Fruit fly (Drosophila melanogaster) whole organism, embryonic: ENCODE measurements around the gene InR.
A peak's percentile ranks its signal among the peaks of the same experiment; 100 is the strongest.

Source experiments
- Awh ChIP-seq: fragments of 200-800 bp; sonication (Bioruptor generic); IDR thresholded peaks from 2 replicates; pipeline ENCODE4, ENCODE4 v1.3.6; 2022; ENCODE audit warnings: missing biosample characterization, missing genetic modification characterization
- BEAF-32 ChIP-seq: fragments of 200-800 bp; sonication (Bioruptor generic); optimal IDR thresholded peaks from 3 replicates; lab custom pipeline; 2017; ENCODE audit warnings: missing biosample characterization, missing genetic modification characterization, mild to moderate bottlenecking, moderate library complexity, missing genetic modification reagents
- CG10267 ChIP-seq: fragments of 200-800 bp; sonication (Bioruptor generic); optimal IDR thresholded peaks from 2 replicates; lab custom pipeline; 2018; ENCODE audit warnings: missing biosample characterization, mild to moderate bottlenecking, missing genetic modification characterization, moderate library complexity
- CG10274 ChIP-seq: fragments of 200-800 bp; sonication (Bioruptor generic); optimal IDR thresholded peaks from 3 replicates; lab custom pipeline; 2017; ENCODE audit warnings: missing biosample characterization, mild to moderate bottlenecking, missing genetic modification characterization
- CG11504 ChIP-seq: fragments of 200-800 bp; sonication (Bioruptor generic); optimal IDR thresholded peaks from 3 replicates; lab custom pipeline; 2019; ENCODE audit warnings: missing biosample characterization, mild to moderate bottlenecking, missing genetic modification characterization, moderate library complexity
- CG12942 ChIP-seq: fragments of 200-800 bp; sonication (Bioruptor generic); optimal IDR thresholded peaks from 3 replicates; lab custom pipeline; 2016; ENCODE audit warnings: missing biosample characterization, missing genetic modification characterization
- CG13775 ChIP-seq: fragments of 200-800 bp; sonication (Bioruptor generic); optimal IDR thresholded peaks from 3 replicates; lab custom pipeline; 2017; ENCODE audit warnings: missing biosample characterization, mild to moderate bottlenecking, missing genetic modification characterization
- CG1529 ChIP-seq: fragments of 200-800 bp; sonication (Bioruptor generic); optimal IDR thresholded peaks from 3 replicates; lab custom pipeline; 2018; ENCODE audit warnings: missing biosample characterization, missing genetic modification characterization
- CG17829 ChIP-seq: fragments of 200-800 bp; optimal IDR thresholded peaks from 2 replicates; lab custom pipeline; 2019; ENCODE audit warnings: missing biosample characterization, mild to moderate bottlenecking, missing genetic modification characterization, moderate library complexity
- CG18011 ChIP-seq: fragments of 200-800 bp; sonication (Bioruptor generic); optimal IDR thresholded peaks from 2 replicates; lab custom pipeline; 2017; ENCODE audit warnings: missing biosample characterization, missing genetic modification characterization, mild to moderate bottlenecking, moderate library complexity, missing genotype
- CG2875 ChIP-seq: fragments of 200-800 bp; sonication (Bioruptor generic); optimal IDR thresholded peaks from 2 replicates; lab custom pipeline; 2017; ENCODE audit warnings: missing biosample characterization, mild to moderate bottlenecking, missing genetic modification characterization, missing genetic modification reagents
- CG31365 ChIP-seq: fragments of 200-800 bp; sonication (Bioruptor generic); optimal IDR thresholded peaks from 2 replicates; lab custom pipeline; 2018; ENCODE audit warnings: missing biosample characterization, mild to moderate bottlenecking, missing genetic modification characterization
- CG32767 ChIP-seq: fragments of 200-800 bp; sonication (Bioruptor generic); IDR thresholded peaks from 2 replicates; pipeline ENCODE4 v1.3.6; 2022; ENCODE audit warnings: missing biosample characterization, missing genetic modification characterization
- CG4854 ChIP-seq: fragments of 200-800 bp; sonication (Bioruptor generic); optimal IDR thresholded peaks from 2 replicates; lab custom pipeline; 2016; ENCODE audit warnings: missing biosample characterization, missing genetic modification characterization, inconsistent platforms
- CG6175 ChIP-seq: fragments of 200-800 bp; sonication (Bioruptor generic); IDR thresholded peaks from 3 replicates; pipeline ENCODE4 v1.3.6; 2022; ENCODE audit warnings: missing biosample characterization, missing genetic modification characterization
- CG6654 ChIP-seq: fragments of 200-800 bp; sonication (Bioruptor generic); optimal IDR thresholded peaks from 2 replicates; lab custom pipeline; 2017; ENCODE audit warnings: missing biosample characterization, mild to moderate bottlenecking, missing genetic modification characterization
- CG6689 ChIP-seq: fragments of 200-800 bp; sonication (Bioruptor generic); IDR thresholded peaks from 2 replicates; pipeline ENCODE4 v1.3.6; 2022; ENCODE audit warnings: missing biosample characterization, missing genetic modification characterization
- CG8290 ChIP-seq, 3 experiments: fragments of 200-800 bp; sonication (Bioruptor generic); optimal IDR thresholded peaks; 2 replicates each; lab custom pipeline; 2016 to 2019; ENCODE audit warnings: missing biosample characterization in 3 of 3, missing genetic modification characterization in 3 of 3, mild to moderate bottlenecking in 2 of 3, moderate library complexity in 1 of 3
- CG9437 ChIP-seq: fragments of 200-800 bp; sonication (Bioruptor generic); optimal IDR thresholded peaks from 2 replicates; lab custom pipeline; 2018; ENCODE audit warnings: missing biosample characterization, mild to moderate bottlenecking, missing genetic modification characterization
- CG9609 ChIP-seq: fragments of 200-800 bp; sonication (Bioruptor generic); optimal IDR thresholded peaks from 3 replicates; lab custom pipeline; 2016; ENCODE audit warnings: missing biosample characterization, missing genetic modification characterization
- Dfd ChIP-seq, 2 experiments: fragments of >200 bp; optimal IDR thresholded peaks; 2 replicates each; lab custom pipeline; 2017; ENCODE audit warnings: missing biosample characterization in 2 of 2, missing genetic modification characterization in 2 of 2
- Fer1 ChIP-seq: fragments of 200-800 bp; sonication (Bioruptor generic); optimal IDR thresholded peaks from 2 replicates; lab custom pipeline; 2017; ENCODE audit warnings: missing biosample characterization, mild to moderate bottlenecking, missing genetic modification characterization
- Fer3 ChIP-seq: fragments of 200-800 bp; sonication (Bioruptor generic); optimal IDR thresholded peaks from 2 replicates; lab custom pipeline; 2018; ENCODE audit warnings: missing biosample characterization, mild to moderate bottlenecking, missing genetic modification characterization, moderate library complexity
- Hmr ChIP-seq: fragments of 200-800 bp; sonication (Bioruptor generic); optimal IDR thresholded peaks from 3 replicates; lab custom pipeline; 2017; ENCODE audit warnings: mild to moderate bottlenecking, missing biosample characterization, missing genetic modification reagents, missing genetic modification characterization
- Hr3 ChIP-seq: fragments of 200-800 bp; sonication (Bioruptor generic); optimal IDR thresholded peaks from 3 replicates; lab custom pipeline; 2016; ENCODE audit warnings: missing biosample characterization, missing genetic modification characterization
- Hr51 ChIP-seq, 2 experiments: fragments of 200-800 bp; sonication (Bioruptor generic); optimal IDR thresholded peaks; 2 replicates in 1 of 2; 3 replicates in 1 of 2; lab custom pipeline; 2016 to 2018; ENCODE audit warnings: missing biosample characterization in 2 of 2, missing genetic modification characterization in 2 of 2, mild to moderate bottlenecking in 1 of 2, moderate library complexity in 1 of 2
- Hsf ChIP-seq: fragments of 200-800 bp; sonication (Bioruptor generic); optimal IDR thresholded peaks from 3 replicates; lab custom pipeline; 2016; ENCODE audit warnings: missing biosample characterization, missing genetic modification characterization
- Max ChIP-seq: fragments of 200-800 bp; sonication (Bioruptor generic); optimal IDR thresholded peaks from 2 replicates; lab custom pipeline; 2016; ENCODE audit warnings: missing biosample characterization, mild to moderate bottlenecking, missing genetic modification characterization
- NK7.1 ChIP-seq: fragments of 200-800 bp; sonication (Bioruptor generic); optimal IDR thresholded peaks from 3 replicates; lab custom pipeline; 2016; ENCODE audit warnings: missing biosample characterization, missing genetic modification characterization
- Neu2 ChIP-seq: fragments of 200-800 bp; sonication (Bioruptor generic); optimal IDR thresholded peaks from 3 replicates; lab custom pipeline; 2016; ENCODE audit warnings: missing biosample characterization, missing genetic modification characterization, borderline replicate concordance
- Oaz ChIP-seq: fragments of 200-800 bp; sonication (Bioruptor generic); IDR thresholded peaks from 2 replicates; pipeline ENCODE4 v1.3.6; 2022; ENCODE audit warnings: missing biosample characterization, missing genetic modification characterization
- Sox102F ChIP-seq: fragments of 200-800 bp; sonication (Bioruptor generic); optimal IDR thresholded peaks from 2 replicates; lab custom pipeline; 2018; ENCODE audit warnings: missing biosample characterization, mild to moderate bottlenecking, missing genetic modification characterization, moderate library complexity
- Ssrp ChIP-seq: fragments of 200-800 bp; sonication (Bioruptor generic); optimal IDR thresholded peaks from 2 replicates; lab custom pipeline; 2018; ENCODE audit warnings: missing biosample characterization, mild to moderate bottlenecking, missing genetic modification characterization, moderate library complexity
- Trl ChIP-seq, 3 experiments: fragments of >200 bp in 2 of 3; fragments of 200-800 bp in 1 of 3; sonication (Bioruptor generic) in 1 of 3; optimal IDR thresholded peaks; 2 replicates in 1 of 3; 3 replicates in 2 of 3; lab custom pipeline; 2016 to 2017; ENCODE audit warnings: missing biosample characterization in 1 of 3, missing genetic modification characterization in 1 of 3
- Usf ChIP-seq: fragments of 200-800 bp; sonication (Bioruptor generic); optimal IDR thresholded peaks from 2 replicates; lab custom pipeline; 2017; ENCODE audit warnings: missing genotype, missing biosample characterization, missing genetic modification characterization
- chinmo ChIP-seq: fragments of 200-800 bp; sonication (Bioruptor generic); IDR thresholded peaks from 4 replicates; pipeline ENCODE4 v1.3.6; 2022; ENCODE audit warnings: missing biosample characterization, missing genetic modification characterization; ENCODE audit not compliant: partially characterized antibody
- crol ChIP-seq: fragments of 200-800 bp; sonication (Bioruptor generic); IDR thresholded peaks from 2 replicates; pipeline ENCODE4 v1.3.6; 2022; ENCODE audit warnings: missing biosample characterization, missing genetic modification characterization
- fu2 ChIP-seq: fragments of 200-800 bp; sonication (Bioruptor generic); optimal IDR thresholded peaks from 2 replicates; lab custom pipeline; 2016; ENCODE audit warnings: missing biosample characterization, missing genetic modification characterization
- gce ChIP-seq: fragments of 200-800 bp; sonication (Bioruptor generic); IDR thresholded peaks from 3 replicates; pipeline ENCODE4 v1.3.6; 2022; ENCODE audit warnings: missing biosample characterization, missing genetic modification characterization
- gem ChIP-seq: fragments of 200-800 bp; sonication (Bioruptor generic); optimal IDR thresholded peaks from 2 replicates; lab custom pipeline; 2019; ENCODE audit warnings: missing biosample characterization, mild to moderate bottlenecking, missing genetic modification characterization, moderate library complexity
- hbn ChIP-seq: fragments of 200-800 bp; sonication (Bioruptor generic); IDR thresholded peaks from 2 replicates; pipeline ENCODE4 v1.3.6; 2022; ENCODE audit warnings: missing biosample characterization, missing genetic modification characterization; ENCODE audit not compliant: partially characterized antibody
- maf-S ChIP-seq: fragments of 200-800 bp; sonication (Bioruptor generic); optimal IDR thresholded peaks from 2 replicates; lab custom pipeline; 2016; ENCODE audit warnings: missing biosample characterization, missing genetic modification characterization
- p53 ChIP-seq: fragments of 200-800 bp; sonication (Bioruptor generic); optimal IDR thresholded peaks from 2 replicates; lab custom pipeline; 2016; ENCODE audit warnings: missing biosample characterization, missing genetic modification characterization
- pho ChIP-seq: fragments of 200-800 bp; sonication (Bioruptor generic); optimal IDR thresholded peaks from 2 replicates; lab custom pipeline; 2016; ENCODE audit warnings: missing biosample characterization, missing genetic modification characterization
- repo ChIP-seq: fragments of 200-800 bp; sonication (Bioruptor generic); optimal IDR thresholded peaks from 2 replicates; lab custom pipeline; 2016; ENCODE audit warnings: missing biosample characterization, missing genetic modification characterization
- toy ChIP-seq: fragments of 200-800 bp; sonication (Bioruptor generic); IDR thresholded peaks from 2 replicates; pipeline ENCODE4 v1.3.6; 2022; ENCODE audit warnings: missing biosample characterization, missing genetic modification characterization
- tup ChIP-seq: fragments of 200-800 bp; sonication (Bioruptor generic); optimal IDR thresholded peaks from 2 replicates; lab custom pipeline; 2016; ENCODE audit warnings: missing biosample characterization, mild to moderate bottlenecking, missing genetic modification characterization, moderate library complexity
- unpg ChIP-seq: fragments of 200-800 bp; sonication (Bioruptor generic); optimal IDR thresholded peaks from 3 replicates; lab custom pipeline; 2018; ENCODE audit warnings: missing biosample characterization, mild to moderate bottlenecking, missing genetic modification characterization, moderate library complexity

The InR gene

DNA sequence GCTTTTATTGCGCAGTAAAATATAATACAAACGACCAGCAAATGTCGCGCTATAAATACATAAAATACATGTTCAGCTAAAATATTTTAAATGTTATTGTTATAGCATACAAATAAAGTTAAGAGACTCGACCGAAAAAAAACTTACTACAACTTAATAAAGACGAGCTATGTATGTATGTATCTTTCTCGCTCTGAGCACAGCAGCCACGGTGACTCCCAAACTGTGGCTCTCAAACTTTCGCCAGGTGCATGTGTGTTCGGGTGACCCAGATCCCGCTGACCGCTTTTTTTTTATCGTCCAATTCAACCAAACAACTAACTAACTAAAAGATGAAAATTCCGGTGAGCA lies 37.0 kb downstream of the InR start (continued):
- TF ChIP-seq unpg (GFP tag; lab: Kevin White, UChicago) = no peak
- no peak for TF ChIP-seq Neu2 (GFP tag; lab: Kevin White, UChicago)
- TF ChIP-seq CG18011 = no peak
- TF ChIP-seq CG11504 (tag; lab: Kevin White, UChicago) = peak; percentile 57
- TF ChIP-seq Ssrp = no peak
- TF ChIP-seq CG8290 (GFP tag; optimal IDR thresholded peaks at IDR 0.05; lab: Kevin White, UChicago) = no peak
- peak in 1 of 2 experiments; percentile 22 for TF ChIP-seq CG8290 (tag; optimal IDR thresholded peaks at IDR 0.05; lab: Kevin White, UChicago)
- peak in 1 of 2 experiments; percentile 60 for TF ChIP-seq Trl (optimal IDR thresholded peaks at IDR 0.05; lab: Kevin White, UChicago)
- TF ChIP-seq Trl (GFP tag; optimal IDR thresholded peaks at IDR 0.05; lab: Kevin White, UChicago) = no peak
- no peak for TF ChIP-seq hbn (GFP tag; lab: Robert Waterston, UW)
- TF ChIP-seq chinmo (GFP tag; lab: Robert Waterston, UW) = peak; percentile 63; the same call in 1 of the 4 replicates
- TF ChIP-seq CG6654 = peak; percentile 99
- TF ChIP-seq Fer3 (tag; lab: Kevin White, UChicago) = no peak
- TF ChIP-seq Dfd (GFP tag; optimal IDR thresholded peaks at IDR 0.05; lab: Kevin White, UChicago) = no peak
- peak; percentile 27 for TF ChIP-seq Hr3 (GFP tag; lab: Kevin White, UChicago)

- no peak for TF ChIP-seq gem (tag; lab: Kevin White, UChicago)
- TF ChIP-seq CG6175 (GFP tag; lab: Robert Waterston, UW) = 0 out of 3 replicates have a peak, but pooled peaks have one; percentile 20
- TF ChIP-seq CG2875 (GFP tag; lab: Kevin White, UChicago) = no peak
- no peak for TF ChIP-seq CG4854
- no peak for TF ChIP-seq Oaz (GFP tag; lab: Robert Waterston, UW)
- no peak for TF ChIP-seq CG9609 (GFP tag; lab: Kevin White, UChicago)
- no peak for TF ChIP-seq CG13775 (GFP tag; lab: Kevin White, UChicago)
- no peak for TF ChIP-seq CG12942
- no peak for TF ChIP-seq pho (GFP tag; lab: Kevin White, UChicago)
- TF ChIP-seq crol (GFP tag; lab: Robert Waterston, UW) = peak; percentile 50; the same call in 1 of the 2 replicates
- TF ChIP-seq Fer1 = peak; percentile 16
- TF ChIP-seq gce (GFP tag; lab: Robert Waterston, UW) = no peak
- TF ChIP-seq toy (GFP tag; lab: Robert Waterston, UW) = no peak
- peak; percentile 1 for TF ChIP-seq CG31365 (tag; lab: Kevin White, UChicago)
- no peak for TF ChIP-seq CG32767 (GFP tag; lab: Robert Waterston, UW)
- no peak for TF ChIP-seq NK7.1
- TF ChIP-seq Max (GFP tag; lab: Kevin White, UChicago) = no peak
- no peak for TF ChIP-seq CG6689
- no peak for TF ChIP-seq Awh (GFP tag; lab: Robert Waterston, UW)
- TF ChIP-seq Usf = no peak
- no peak for TF ChIP-seq CG9437 (GFP tag; lab: Kevin White, UChicago)
- no peak for TF ChIP-seq CG10267 (tag; lab: Kevin White, UChicago)
- no peak for TF ChIP-seq CG17829 (tag; lab: Kevin White, UChicago)
- no peak for TF ChIP-seq CG10274
- no peak for TF ChIP-seq fu2 (GFP tag; lab: Kevin White, UChicago)
- no peak for TF ChIP-seq Hsf (GFP tag; lab: Kevin White, UChicago)
- TF ChIP-seq Hmr (GFP tag; lab: Kevin White, UChicago) = no peak
- TF ChIP-seq Sox102F = no peak
- TF ChIP-seq CG1529 (GFP tag; lab: Kevin White, UChicago) = no peak
- no peak for TF ChIP-seq tup (GFP tag; lab: Kevin White, UChicago)
- no peak for TF ChIP-seq repo (GFP tag; lab: Kevin White, UChicago)
- no peak for TF ChIP-seq Hr51 (GFP tag; optimal IDR thresholded peaks at IDR 0.05; lab: Kevin White, UChicago)
- no peak for TF ChIP-seq BEAF-32
- TF ChIP-seq maf-S = no peak
- TF ChIP-seq p53 (GFP tag; lab: Kevin White, UChicago) = no peak
Observed at dm6 chr3R:21581365-21582123, 37.6 kb downstream of the InR start.
